Worm (Caenorhabditis elegans) whole organism, late embryonic: ENCODE data around the gene M163.8.

ENCODE experiments used
- C08G9.2 ChIP-seq: sonication (generic microtip); optimal IDR thresholded peaks from 2 replicates; lab custom pipeline; 2016; ENCODE audit warnings: mild to moderate bottlenecking, missing genetic modification characterization, moderate library complexity, missing compliant biosample characterization
- C38D4.7 ChIP-seq: fragments of 200-800 bp; sonication (Bioruptor generic); optimal IDR thresholded peaks from 2 replicates; lab custom pipeline; 2018; ENCODE audit warnings: mild to moderate bottlenecking, missing genetic modification characterization, moderate library complexity, missing compliant biosample characterization
- F13H6.1 ChIP-seq: sonication (generic microtip); optimal IDR thresholded peaks from 2 replicates; lab custom pipeline; 2016; ENCODE audit warnings: missing genetic modification characterization, missing compliant biosample characterization
- K02D7.2 ChIP-seq: sonication (generic microtip); optimal IDR thresholded peaks from 2 replicates; lab custom pipeline; 2017; ENCODE audit warnings: mild to moderate bottlenecking, missing genetic modification characterization, missing compliant biosample characterization
- T23F11.4 ChIP-seq: fragments of 200-800 bp; sonication (Bioruptor generic); optimal IDR thresholded peaks from 2 replicates; lab custom pipeline; 2018; ENCODE audit warnings: mild to moderate bottlenecking, missing genetic modification characterization, missing compliant biosample characterization
- Y22D7AL.16 ChIP-seq: sonication (generic microtip); optimal IDR thresholded peaks from 2 replicates; lab custom pipeline; 2016; ENCODE audit warnings: missing genetic modification characterization, missing compliant biosample characterization
- ceh-14 ChIP-seq: sonication (generic microtip); optimal IDR thresholded peaks from 2 replicates; lab custom pipeline; 2016; ENCODE audit warnings: missing genotype, missing genetic modification characterization, missing compliant biosample characterization
- ceh-22 ChIP-seq: sonication (generic microtip); optimal IDR thresholded peaks from 2 replicates; lab custom pipeline; 2017; ENCODE audit warnings: missing biosample characterization, missing genetic modification characterization
- ceh-24 ChIP-seq: sonication (generic microtip); optimal IDR thresholded peaks from 2 replicates; lab custom pipeline; 2016; ENCODE audit warnings: mild to moderate bottlenecking, missing genetic modification characterization, missing compliant biosample characterization
- ceh-31 ChIP-seq: sonication (generic microtip); optimal IDR thresholded peaks from 2 replicates; lab custom pipeline; 2016; ENCODE audit warnings: missing genetic modification characterization, missing compliant biosample characterization
- ceh-6 ChIP-seq: fragments of 200-800 bp; sonication (Bioruptor generic); optimal IDR thresholded peaks from 2 replicates; lab custom pipeline; 2018; ENCODE audit warnings: mild to moderate bottlenecking, missing genetic modification characterization, missing compliant biosample characterization
- ceh-9 ChIP-seq: sonication (generic microtip); optimal IDR thresholded peaks from 2 replicates; lab custom pipeline; 2016; ENCODE audit warnings: mild to moderate bottlenecking, missing genetic modification characterization, inconsistent platforms, missing compliant biosample characterization
- che-1 ChIP-seq: sonication (generic microtip); optimal IDR thresholded peaks from 2 replicates; lab custom pipeline; 2016; ENCODE audit warnings: mild to moderate bottlenecking, missing genetic modification characterization, missing compliant biosample characterization
- dmd-4 ChIP-seq: sonication (generic microtip); optimal IDR thresholded peaks from 2 replicates; lab custom pipeline; 2016; ENCODE audit warnings: borderline replicate concordance, missing genetic modification characterization, missing compliant biosample characterization
- eyg-1 ChIP-seq: sonication (generic microtip); optimal IDR thresholded peaks from 2 replicates; lab custom pipeline; 2016; ENCODE audit warnings: missing genotype, missing genetic modification characterization, missing compliant biosample characterization
- fax-1 ChIP-seq: sonication (generic microtip); optimal IDR thresholded peaks from 2 replicates; lab custom pipeline; 2016; ENCODE audit warnings: missing genotype, missing genetic modification characterization, missing compliant biosample characterization
- fkh-10 ChIP-seq: fragments of 150-350 bp; optimal IDR thresholded peaks from 2 replicates; lab custom pipeline; 2014; ENCODE audit warnings: missing biosample characterization, missing genetic modification reagents, missing genetic modification characterization
- fkh-6 ChIP-seq: sonication (generic microtip); optimal IDR thresholded peaks from 2 replicates; lab custom pipeline; 2016; ENCODE audit warnings: missing genetic modification characterization, missing compliant biosample characterization
- hlh-13 ChIP-seq: fragments of 200-800 bp; sonication (Bioruptor generic); optimal IDR thresholded peaks from 2 replicates; lab custom pipeline; 2018; ENCODE audit warnings: mild to moderate bottlenecking, missing genetic modification characterization, missing compliant biosample characterization
- hlh-15 ChIP-seq: sonication (generic microtip); optimal IDR thresholded peaks from 2 replicates; lab custom pipeline; 2016; ENCODE audit warnings: missing genetic modification characterization, missing compliant biosample characterization
- lin-11 ChIP-seq: fragments of 200-800 bp; sonication (Bioruptor generic); optimal IDR thresholded peaks from 2 replicates; lab custom pipeline; 2018; ENCODE audit warnings: mild to moderate bottlenecking, missing genetic modification characterization, missing compliant biosample characterization
- madf-2 ChIP-seq: sonication (generic microtip); optimal IDR thresholded peaks from 2 replicates; lab custom pipeline; 2017; ENCODE audit warnings: missing genetic modification characterization, missing compliant biosample characterization
- nhr-11 ChIP-seq: fragments of 150-350 bp; optimal IDR thresholded peaks from 2 replicates; lab custom pipeline; 2014; ENCODE audit warnings: missing biosample characterization, missing genetic modification characterization
- nhr-232 ChIP-seq: sonication (generic microtip); optimal IDR thresholded peaks from 2 replicates; lab custom pipeline; 2016; ENCODE audit warnings: missing genetic modification characterization, missing compliant biosample characterization
- npax-4 ChIP-seq: sonication (generic microtip); optimal IDR thresholded peaks from 2 replicates; lab custom pipeline; 2016; ENCODE audit warnings: missing genetic modification characterization, missing compliant biosample characterization
- odd-2 ChIP-seq: sonication (generic microtip); optimal IDR thresholded peaks from 2 replicates; lab custom pipeline; 2017; ENCODE audit warnings: antibody characterized with exemption, mild to moderate bottlenecking, missing genetic modification characterization, missing compliant biosample characterization
- pag-3 ChIP-seq: sonication (generic microtip); optimal IDR thresholded peaks from 2 replicates; lab custom pipeline; 2016; ENCODE audit warnings: missing compliant biosample characterization, missing genetic modification characterization, borderline replicate concordance
- pax-1 ChIP-seq: fragments of 150-350 bp; optimal IDR thresholded peaks from 2 replicates; lab custom pipeline; 2014; ENCODE audit warnings: missing biosample characterization, missing genetic modification characterization
- pha-2 ChIP-seq: sonication (generic microtip); optimal IDR thresholded peaks from 2 replicates; lab custom pipeline; 2017; ENCODE audit warnings: mild to moderate bottlenecking, missing genetic modification characterization, missing compliant biosample characterization
- pha-4 ChIP-seq: fragments of 150-350 bp; optimal IDR thresholded peaks from 2 replicates; lab custom pipeline; 2018; ENCODE audit warnings: missing biosample characterization, missing genetic modification reagents, missing genetic modification characterization
- pqm-1 ChIP-seq: sonication (generic microtip); optimal IDR thresholded peaks from 2 replicates; lab custom pipeline; 2016; ENCODE audit warnings: missing genetic modification characterization, missing compliant biosample characterization
- pros-1 ChIP-seq: fragments of 150-350 bp; optimal IDR thresholded peaks from 2 replicates; lab custom pipeline; 2014; ENCODE audit warnings: missing biosample characterization, missing genetic modification reagents, missing genetic modification characterization
- ref-2 ChIP-seq: sonication (generic microtip); optimal IDR thresholded peaks from 2 replicates; lab custom pipeline; 2016; ENCODE audit warnings: missing genetic modification characterization, missing compliant biosample characterization
- sdc-2 ChIP-seq: sonication (generic microtip); optimal IDR thresholded peaks from 2 replicates; lab custom pipeline; 2016; ENCODE audit warnings: missing genotype, missing genetic modification characterization, missing compliant biosample characterization
- syd-9 ChIP-seq: sonication (generic microtip); optimal IDR thresholded peaks from 2 replicates; lab custom pipeline; 2016; ENCODE audit warnings: mild to moderate bottlenecking, missing genetic modification characterization, moderate library complexity, missing compliant biosample characterization
- ttx-3 ChIP-seq: sonication (generic microtip); optimal IDR thresholded peaks from 2 replicates; lab custom pipeline; 2016; ENCODE audit warnings: missing genetic modification reagents, missing genetic modification characterization, missing compliant biosample characterization
- unc-42 ChIP-seq: sonication (generic microtip); optimal IDR thresholded peaks from 2 replicates; lab custom pipeline; 2016; ENCODE audit warnings: missing genotype, missing genetic modification characterization, missing compliant biosample characterization
- ztf-16 ChIP-seq: sonication (generic microtip); optimal IDR thresholded peaks from 2 replicates; lab custom pipeline; 2017; ENCODE audit warnings: missing genetic modification characterization, missing compliant biosample characterization

Gene M163.8

ce11 chrX:14470687-14471086, 14.2 kb upstream of the M163.8 start, which contains the start of gene M163.10:
Gene M163.10, plus strand, starts transcription at chrX:14470987.
- TF ChIP-seq pha-2 (tag; lab: Kevin White, UChicago), result no peak
- no peak for TF ChIP-seq ceh-22 (tag; lab: Kevin White, UChicago)
- TF ChIP-seq ceh-14 (tag; lab: Kevin White, UChicago), result no peak
- TF ChIP-seq fax-1 (tag; lab: Kevin White, UChicago), result no peak
- TF ChIP-seq syd-9, result no peak
- TF ChIP-seq C08G9.2 (tag; lab: Kevin White, UChicago), result no peak
- TF ChIP-seq fkh-6, result no peak
- no peak for TF ChIP-seq fkh-10
- TF ChIP-seq dmd-4 (tag; lab: Kevin White, UChicago), result no peak
- TF ChIP-seq ceh-9 (tag; lab: Kevin White, UChicago), result no peak
- TF ChIP-seq ceh-24, result no peak
- TF ChIP-seq nhr-232 (tag; lab: Kevin White, UChicago), result no peak
- TF ChIP-seq T23F11.4, result no peak
- no peak for TF ChIP-seq ttx-3 (tag; lab: Kevin White, UChicago)
- TF ChIP-seq K02D7.2 (tag; lab: Kevin White, UChicago), result no peak
- TF ChIP-seq pros-1 (tag; lab: Kevin White, UChicago), result no peak
- TF ChIP-seq unc-42 (tag; lab: Kevin White, UChicago), result no peak
- no peak for TF ChIP-seq pag-3 (tag; lab: Kevin White, UChicago)
- no peak for TF ChIP-seq pqm-1

- TF ChIP-seq pha-4 (tag; lab: Kevin White, UChicago) (no peak), sdc-2 (tag; lab: Kevin White, UChicago) (no peak), hlh-15 (tag; lab: Kevin White, UChicago) (no peak), lin-11 (tag; lab: Kevin White, UChicago) (no peak), C38D4.7 (GFP tag; lab: Kevin White, UChicago) (no peak), che-1 (tag; lab: Kevin White, UChicago) (no peak), pha-2 (tag; lab: Kevin White, UChicago) (no peak), ceh-6 (GFP tag; lab: Kevin White, UChicago) (no peak), eyg-1 (tag; lab: Kevin White, UChicago) (no peak), K02D7.2 (tag; lab: Kevin White, UChicago) (no peak), nhr-11 (tag; lab: Kevin White, UChicago) (no peak), hlh-13 (GFP tag; lab: Kevin White, UChicago) (no peak), odd-2 (tag; lab: Kevin White, UChicago) (no peak), Y22D7AL.16 (tag; lab: Kevin White, UChicago) (no peak), ref-2 (tag; lab: Kevin White, UChicago) (no peak), ztf-16 (tag; lab: Kevin White, UChicago) (no peak), npax-4 (tag; lab: Kevin White, UChicago) (no peak), F13H6.1 (tag; lab: Kevin White, UChicago) (no peak), madf-2 (tag; lab: Kevin White, UChicago) (no peak), pax-1 (no peak)
- TF ChIP-seq, all 69 proteins: peak for 0
These were observed 11.2 kb upstream of the M163.8 start, which contains the start of gene M163.5 for ce11 chrX:14473740-14474139. Gene M163.5, plus strand, starts transcription at chrX:14474040.

DNA sequence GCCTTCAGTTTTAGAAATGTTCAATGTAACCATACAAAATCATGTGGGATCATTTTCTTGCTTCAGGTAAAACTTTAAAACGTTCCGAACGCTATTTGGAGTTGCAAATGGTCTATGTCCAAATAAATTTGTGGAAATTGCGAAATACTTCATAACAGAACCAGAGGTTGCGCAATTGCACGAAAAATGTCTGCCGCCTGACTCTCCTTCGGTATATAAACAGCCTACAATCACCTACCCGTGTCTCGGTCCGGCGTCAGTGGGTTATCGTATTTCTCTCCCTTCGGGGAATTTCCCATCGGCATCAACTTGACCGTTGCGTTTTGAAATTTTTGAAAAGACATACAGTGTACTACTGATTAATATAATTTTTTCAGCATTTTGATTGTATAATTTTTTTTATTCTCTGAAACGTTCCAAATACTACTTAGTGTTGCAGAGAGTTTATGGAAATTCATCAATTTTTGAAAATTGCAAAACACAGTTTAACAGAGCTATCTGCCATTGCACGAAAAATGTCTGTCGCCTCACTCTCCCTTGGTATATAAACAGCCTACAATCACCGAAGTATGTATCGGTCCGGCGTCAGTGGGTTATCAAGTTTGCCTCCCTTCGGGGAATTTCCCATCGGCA, 8.2 kb upstream of the M163.8 start:
- TF ChIP-seq hlh-15 (tag; lab: Kevin White, UChicago) (no peak), madf-2 (tag; lab: Kevin White, UChicago) (no peak), ceh-31 (tag; lab: Kevin White, UChicago) (no peak)
